Worm (Caenorhabditis elegans): ENCODE measurements around the gene twk-17.

Gene twk-17

DNA sequence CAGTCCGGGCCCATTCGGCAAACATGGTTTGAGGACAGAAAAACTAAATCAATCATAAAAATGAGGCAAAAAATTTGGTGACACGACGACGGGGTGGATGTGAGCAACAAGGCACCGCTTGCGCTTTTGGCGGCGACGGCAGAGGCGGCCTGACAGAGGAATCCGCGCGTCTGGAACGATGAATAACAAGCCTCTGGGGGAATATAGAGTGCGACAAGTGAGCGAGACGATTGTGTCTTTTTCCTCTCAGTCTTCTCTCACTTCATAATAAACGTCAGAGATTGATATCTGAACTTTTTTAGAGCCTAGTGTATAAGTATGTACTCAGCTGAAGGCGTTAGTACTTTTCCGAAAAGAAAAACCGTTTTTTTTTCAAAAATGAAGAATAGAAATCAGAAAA lies at the start of gene twk-17:
Gene twk-17 (minus strand): TSS at position 101 of the 400 bp plus-strand sequence.
- TF ChIP-seq sea-1 (GFP tag; conservative IDR thresholded peaks at IDR 0.05), result no peak
- TF ChIP-seq hmg-4 (GFP tag; optimal IDR thresholded peaks at IDR 0.05), result no peak
- no peak for TF ChIP-seq tbx-37 (GFP tag; conservative IDR thresholded peaks at IDR 0.05)
- no peak for TF ChIP-seq ama-1 (optimal IDR thresholded peaks at IDR 0.05)
- TF ChIP-seq scrt-1 (GFP tag; IDR thresholded peaks at IDR 0.05), result no peak
- TF ChIP-seq ceh-13 (GFP tag; optimal IDR thresholded peaks at IDR 0.05), result no peak
- TF ChIP-seq hnd-1 (tag; optimal IDR thresholded peaks at IDR 0.05), result no peak
- no peak for TF ChIP-seq tbx-11 (GFP tag; IDR thresholded peaks at IDR 0.05)
- no peak for TF ChIP-seq ceh-36 (tag; optimal IDR thresholded peaks at IDR 0.05)
- TF ChIP-seq flt-1 (GFP tag; IDR thresholded peaks at IDR 0.05), result no peak
- no peak for TF ChIP-seq ets-7 (tag; optimal IDR thresholded peaks at IDR 0.05)
- no peak for TF ChIP-seq tra-4 (tag; optimal IDR thresholded peaks at IDR 0.05)
- no peak for TF ChIP-seq B0310.2 (tag; optimal IDR thresholded peaks at IDR 0.05)
- no peak for TF ChIP-seq hmbx-1 (tag; optimal IDR thresholded peaks at IDR 0.05)
- TF ChIP-seq pes-1 (GFP tag; IDR thresholded peaks at IDR 0.05), result no peak

DNA sequence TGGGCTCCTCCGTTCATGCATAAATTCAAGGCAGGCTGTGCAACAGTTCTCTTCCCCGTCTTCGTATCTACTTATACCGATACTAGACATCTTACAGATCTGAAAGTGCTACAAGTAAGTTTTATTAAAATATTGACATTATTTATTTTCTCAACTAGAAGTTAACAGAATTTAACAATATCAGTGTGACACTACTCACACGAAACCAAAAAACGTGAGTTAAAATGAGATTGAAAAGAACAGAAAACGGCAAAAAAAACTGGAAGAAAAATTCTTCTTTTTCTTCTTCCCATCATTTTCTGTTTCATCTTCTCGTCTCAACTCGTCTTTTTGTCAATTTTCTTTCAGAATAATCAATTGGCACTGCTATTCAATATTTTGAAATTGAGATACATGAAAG lies 49.0 kb upstream of the twk-17 start, which contains the start of gene F27D9.12:
Gene F27D9.12 (minus strand): TSS at position 101 of the 400 bp plus-strand sequence.
- TF ChIP-seq ceh-13 (GFP tag; optimal IDR thresholded peaks at IDR 0.05), result no peak
- TF ChIP-seq ama-1 (optimal IDR thresholded peaks at IDR 0.05), result no peak
- TF ChIP-seq tbx-37 (GFP tag; conservative IDR thresholded peaks at IDR 0.05), result no peak
- no peak for TF ChIP-seq F13C5.2 (tag; optimal IDR thresholded peaks at IDR 0.05)
- no peak for TF ChIP-seq B0310.2 (tag; optimal IDR thresholded peaks at IDR 0.05)
- TF ChIP-seq sea-1 (GFP tag; conservative IDR thresholded peaks at IDR 0.05), result no peak
- no peak for TF ChIP-seq tra-4 (tag; optimal IDR thresholded peaks at IDR 0.05)
- TF ChIP-seq flt-1 (GFP tag; IDR thresholded peaks at IDR 0.05), result no peak

DNA sequence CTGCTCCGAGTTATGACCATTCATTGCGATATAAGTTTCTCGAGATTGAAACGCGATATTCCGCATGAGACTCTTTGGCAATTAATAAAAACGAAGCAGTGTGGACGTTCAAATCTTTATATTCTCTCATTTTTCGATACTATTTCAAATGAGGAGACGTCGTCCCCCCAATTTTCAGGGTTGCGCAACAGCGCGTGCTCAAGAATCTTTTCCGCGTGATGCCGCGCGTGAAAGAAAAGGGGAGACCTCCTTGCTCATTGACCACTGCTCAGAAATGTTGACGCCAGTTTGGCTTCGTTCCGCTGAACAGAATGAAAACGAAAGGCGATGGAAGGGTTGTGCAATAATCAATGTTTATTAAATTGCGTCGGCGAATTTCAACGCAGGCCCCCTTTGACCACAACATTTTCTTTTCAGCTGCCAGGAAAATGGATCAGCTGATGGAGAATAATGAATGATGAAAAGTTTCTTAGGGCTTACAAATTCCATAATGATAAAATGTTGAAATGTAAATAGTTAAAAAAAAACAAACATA lies 47.7 kb upstream of the twk-17 start:
- TF ChIP-seq F13C5.2 (tag; optimal IDR thresholded peaks at IDR 0.05) (no peak), tra-4 (tag; optimal IDR thresholded peaks at IDR 0.05) (no peak), hmg-4 (GFP tag; optimal IDR thresholded peaks at IDR 0.05) (peak; percentile 25)

ce11 chrX:7653708-7654390 lies 46.0 kb upstream of the twk-17 start:
- TF ChIP-seq B0310.2 (tag; optimal IDR thresholded peaks at IDR 0.05), result no peak
- TF ChIP-seq hmg-4 (GFP tag; optimal IDR thresholded peaks at IDR 0.05), result peak; percentile 8
- TF ChIP-seq ceh-13 (GFP tag; optimal IDR thresholded peaks at IDR 0.05), result no peak
- no peak for TF ChIP-seq tbx-37 (GFP tag; conservative IDR thresholded peaks at IDR 0.05)
- TF ChIP-seq scrt-1 (GFP tag; IDR thresholded peaks at IDR 0.05), result no peak

ce11 chrX:7652308-7652707 lies 44.4 kb upstream of the twk-17 start:
- TF ChIP-seq hmbx-1 (tag; optimal IDR thresholded peaks at IDR 0.05) (no peak), ceh-36 (tag; optimal IDR thresholded peaks at IDR 0.05) (no peak), ama-1 (optimal IDR thresholded peaks at IDR 0.05) (no peak), pes-1 (GFP tag; IDR thresholded peaks at IDR 0.05) (no peak)

DNA sequence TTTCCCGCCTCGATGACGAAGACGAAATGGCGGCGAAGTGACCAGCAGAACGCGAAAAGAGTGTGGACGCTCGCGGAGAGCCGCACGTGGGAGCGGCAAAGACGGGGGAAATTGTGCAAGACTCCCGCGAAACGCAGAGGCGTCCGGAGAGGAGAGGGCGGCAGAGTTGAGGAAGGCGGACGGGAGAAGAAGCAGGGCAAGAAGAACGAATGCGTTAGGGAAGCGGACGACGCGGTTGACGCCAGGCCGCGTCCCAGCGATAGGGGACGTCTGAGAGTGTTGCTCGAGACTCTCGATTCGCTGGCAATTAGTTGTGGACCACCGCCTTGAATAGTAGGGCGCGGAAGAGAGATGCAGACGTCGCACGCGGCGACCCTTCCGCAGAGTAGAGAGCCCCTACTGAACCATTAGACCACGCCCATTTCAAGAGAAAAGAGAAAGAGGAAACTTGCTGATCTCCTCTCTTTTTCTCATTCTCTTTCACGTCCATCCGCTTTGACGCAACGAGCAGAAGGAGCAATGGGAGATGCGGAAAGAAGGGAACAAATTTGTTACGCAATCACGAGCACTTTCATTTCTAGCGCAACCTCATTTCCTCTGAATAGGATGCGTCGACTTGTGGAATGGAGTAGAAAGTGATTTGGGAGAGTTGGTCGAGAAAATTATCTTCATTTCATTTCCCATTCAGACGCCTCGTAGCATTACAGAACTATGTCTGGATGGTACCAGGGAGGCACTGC lies 43.5 kb upstream of the twk-17 start:
- TF ChIP-seq hmg-4 (GFP tag; optimal IDR thresholded peaks at IDR 0.05) (peak; percentile 64), flt-1 (GFP tag; IDR thresholded peaks at IDR 0.05) (no peak), ets-7 (tag; optimal IDR thresholded peaks at IDR 0.05) (no peak), aly-1 (tag; optimal IDR thresholded peaks at IDR 0.05) (peak; percentile 49), tbx-37 (GFP tag; conservative IDR thresholded peaks at IDR 0.05) (0 out of 2 replicates have a peak, but pooled peaks have one; percentile 15), scrt-1 (GFP tag; IDR thresholded peaks at IDR 0.05) (no peak)

DNA sequence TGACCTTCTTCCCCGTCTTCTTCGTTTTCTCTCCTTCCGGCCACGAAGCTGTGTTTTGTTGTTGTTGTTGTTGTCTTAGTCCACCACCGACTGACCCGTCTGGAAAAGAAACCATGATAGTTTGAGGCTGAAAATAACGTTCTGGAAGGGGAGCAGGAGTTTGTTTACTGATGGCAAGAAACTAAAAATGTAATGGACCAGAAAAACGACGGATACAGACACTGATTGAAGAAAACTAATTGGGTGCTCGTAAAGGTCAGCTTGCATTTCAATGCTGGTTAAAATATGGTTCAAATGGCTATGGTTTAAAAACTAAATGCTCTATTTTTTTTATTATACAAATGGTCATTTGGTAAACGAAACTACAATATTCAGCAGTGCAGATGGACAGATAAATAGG lies 37.4 kb upstream of the twk-17 start, which contains the start of gene F26A10.2:
Gene F26A10.2 (minus strand): TSS at position 101 of the 400 bp plus-strand sequence.
- TF ChIP-seq hmg-4 (GFP tag; optimal IDR thresholded peaks at IDR 0.05) (no peak), pes-1 (GFP tag; IDR thresholded peaks at IDR 0.05) (no peak), ama-1 (optimal IDR thresholded peaks at IDR 0.05) (no peak), tbx-11 (GFP tag; IDR thresholded peaks at IDR 0.05) (no peak), tra-4 (tag; optimal IDR thresholded peaks at IDR 0.05) (no peak), aly-1 (tag; optimal IDR thresholded peaks at IDR 0.05) (no peak), tbx-37 (GFP tag; conservative IDR thresholded peaks at IDR 0.05) (no peak), hnd-1 (tag; optimal IDR thresholded peaks at IDR 0.05) (no peak), ets-7 (tag; optimal IDR thresholded peaks at IDR 0.05) (no peak), hmbx-1 (tag; optimal IDR thresholded peaks at IDR 0.05) (no peak), sea-1 (GFP tag; conservative IDR thresholded peaks at IDR 0.05) (no peak), ceh-36 (tag; optimal IDR thresholded peaks at IDR 0.05) (no peak), ceh-13 (GFP tag; optimal IDR thresholded peaks at IDR 0.05) (no peak), scrt-1 (GFP tag; IDR thresholded peaks at IDR 0.05) (no peak), flt-1 (GFP tag; IDR thresholded peaks at IDR 0.05) (no peak), F13C5.2 (tag; optimal IDR thresholded peaks at IDR 0.05) (no peak)

DNA sequence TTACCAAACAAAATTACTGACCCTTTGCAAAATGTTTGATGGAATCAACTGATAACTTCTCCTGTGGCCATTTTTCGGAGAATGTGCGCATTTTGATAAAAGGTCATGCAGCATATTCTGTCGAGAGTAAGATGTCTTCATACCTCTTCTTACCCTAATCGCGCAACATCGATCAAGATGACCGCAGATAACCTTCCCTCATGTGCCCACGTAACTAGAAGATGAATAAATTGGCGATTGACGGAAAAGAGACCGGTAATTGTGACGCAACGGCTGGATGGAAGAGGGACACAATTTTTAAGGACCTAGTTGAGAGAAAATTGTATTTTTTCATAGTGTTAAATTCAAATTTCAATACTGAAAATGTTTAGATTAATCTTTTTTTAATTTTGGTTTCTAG lies 32.9 kb upstream of the twk-17 start:
- TF ChIP-seq B0310.2 (tag; optimal IDR thresholded peaks at IDR 0.05) (no peak), F13C5.2 (tag; optimal IDR thresholded peaks at IDR 0.05) (no peak), tra-4 (tag; optimal IDR thresholded peaks at IDR 0.05) (no peak), aly-1 (tag; optimal IDR thresholded peaks at IDR 0.05) (no peak), ets-7 (tag; optimal IDR thresholded peaks at IDR 0.05) (no peak), tbx-11 (GFP tag; IDR thresholded peaks at IDR 0.05) (no peak), hmg-4 (GFP tag; optimal IDR thresholded peaks at IDR 0.05) (no peak), hmbx-1 (tag; optimal IDR thresholded peaks at IDR 0.05) (no peak)
